Worm (Caenorhabditis elegans): ENCODE data around the gene akt-1.

DNA sequence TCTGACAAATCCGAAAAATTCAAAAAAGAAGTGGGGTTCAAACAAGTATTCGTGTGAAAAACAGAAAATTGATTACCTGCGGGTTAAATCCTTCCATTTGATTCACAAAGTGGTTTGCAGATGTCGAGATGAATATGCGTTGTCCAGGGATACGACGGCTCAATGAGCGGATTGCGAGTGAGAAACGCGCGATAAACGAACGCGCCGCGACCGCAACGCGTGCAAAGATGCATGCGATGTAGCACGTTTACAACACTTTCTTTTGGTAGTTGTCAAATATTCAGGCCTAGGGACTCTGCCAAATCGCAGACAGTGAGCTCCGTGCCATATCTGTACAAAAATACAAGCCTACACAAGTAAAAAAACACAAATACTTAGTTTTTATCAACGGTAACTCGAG is 10.0 kb upstream of the akt-1 start, which contains the start of gene fubl-1:
- TF ChIP-seq madf-5 (GFP tag; IDR thresholded peaks at IDR 0.05) = no peak
- TF ChIP-seq unc-39 (tag; optimal IDR thresholded peaks at IDR 0.05) = no peak
- no peak for TF ChIP-seq pqm-1 (tag; optimal IDR thresholded peaks at IDR 0.05)
- TF ChIP-seq dmd-9 (GFP tag; IDR thresholded peaks at IDR 0.05) = no peak
- no peak for TF ChIP-seq egl-43 (GFP tag; IDR thresholded peaks at IDR 0.05)
- no peak for TF ChIP-seq mxl-2 (GFP tag; conservative IDR thresholded peaks at IDR 0.05)
- TF ChIP-seq mdl-1 (tag; optimal IDR thresholded peaks at IDR 0.05) = no peak
- TF ChIP-seq lin-38 (GFP tag; IDR thresholded peaks at IDR 0.05) = peak; percentile 70

All from whole organism, L4 larva.